Fruit fly (Drosophila melanogaster): ENCODE data around the gene SdhD.

SdhD gene

dm6 chr3R:23725711-23726349 is 34.6 kb downstream of the SdhD start:
- TF ChIP-seq usp (GFP tag; optimal IDR thresholded peaks at IDR 0.05) = no peak
- TF ChIP-seq h (GFP tag; optimal IDR thresholded peaks at IDR 0.05) = peak; percentile 62
- TF ChIP-seq br (GFP tag; optimal IDR thresholded peaks at IDR 0.05) = peak; percentile 42
- TF ChIP-seq CrebA (GFP tag; optimal IDR thresholded peaks at IDR 0.05; ENCODE audit: borderline replicate concordance) = peak; percentile 44
- no peak for TF ChIP-seq GATAd (GFP tag; optimal IDR thresholded peaks at IDR 0.05)
- peak; percentile 43 for TF ChIP-seq OdsH (GFP tag; optimal IDR thresholded peaks at IDR 0.05)
- peak; percentile 0 for TF ChIP-seq Hnf4 (GFP tag; optimal IDR thresholded peaks at IDR 0.05)
- TF ChIP-seq Sp1 (GFP tag; optimal IDR thresholded peaks at IDR 0.05) = peak; percentile 8
- TF ChIP-seq Rel (GFP tag; optimal IDR thresholded peaks at IDR 0.05) = no peak
- peak; percentile 85 for TF ChIP-seq Rel (tag; optimal IDR thresholded peaks at IDR 0.05)
- TF ChIP-seq Hr83 (GFP tag; optimal IDR thresholded peaks at IDR 0.05; ENCODE audit: poor library complexity, severe bottlenecking) = peak; percentile 21

DNA sequence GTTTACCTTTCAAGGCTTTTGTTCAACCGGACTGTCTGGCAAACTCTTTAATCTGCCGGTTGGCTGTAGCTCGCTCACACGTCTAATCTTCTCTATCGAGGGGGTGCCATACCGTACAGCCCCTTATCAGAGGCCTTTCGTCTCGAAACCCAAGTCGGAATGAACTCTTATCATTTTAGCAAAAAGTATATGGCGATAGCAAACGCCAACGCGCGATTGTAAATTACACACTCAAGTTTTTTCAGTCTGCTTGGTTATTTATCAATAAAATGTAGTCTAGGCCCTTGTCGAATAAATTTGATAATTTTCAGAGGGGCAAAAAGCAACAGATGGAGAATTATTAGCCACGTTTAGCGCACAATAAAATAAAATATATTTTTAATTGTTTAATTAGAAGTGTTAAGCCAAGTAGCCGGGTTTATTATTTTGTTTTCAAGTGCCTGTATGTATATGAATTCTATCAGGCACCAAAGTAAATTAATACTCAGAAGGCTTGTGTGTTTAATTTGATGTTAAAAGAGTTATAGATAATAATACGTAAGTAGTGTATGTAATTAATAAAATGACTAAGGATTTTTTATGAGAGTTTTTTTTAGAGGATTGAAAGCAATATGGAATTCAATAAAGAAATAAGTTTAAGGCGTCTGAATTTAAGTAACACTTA is 35.4 kb downstream of the SdhD start:
- TF ChIP-seq Vsx2 (GFP tag; optimal IDR thresholded peaks at IDR 0.05; ENCODE audit: partially characterized antibody) = peak; percentile 31
- TF ChIP-seq Abd-B (GFP tag; optimal IDR thresholded peaks at IDR 0.05) = no peak
- TF ChIP-seq Jra (GFP tag; optimal IDR thresholded peaks at IDR 0.05) = no peak
- TF ChIP-seq h (GFP tag; optimal IDR thresholded peaks at IDR 0.05) = peak; percentile 12
- TF ChIP-seq br (GFP tag; optimal IDR thresholded peaks at IDR 0.05) = peak; percentile 55
- TF ChIP-seq CrebA (GFP tag; optimal IDR thresholded peaks at IDR 0.05; ENCODE audit: borderline replicate concordance) = peak; percentile 80
- no peak for TF ChIP-seq Rel (GFP tag; optimal IDR thresholded peaks at IDR 0.05)
- TF ChIP-seq Rel (tag; optimal IDR thresholded peaks at IDR 0.05) = peak; percentile 42
- peak; percentile 7 for TF ChIP-seq sage (GFP tag; optimal IDR thresholded peaks at IDR 0.05)
- peak; percentile 42 for TF ChIP-seq brk (GFP tag; optimal IDR thresholded peaks at IDR 0.05)

dm6 chr3R:23723381-23724034 is 36.9 kb downstream of the SdhD start:
- TF ChIP-seq ey (GFP tag; optimal IDR thresholded peaks at IDR 0.05) (no peak), lola (GFP tag; optimal IDR thresholded peaks at IDR 0.05) (no peak), Rel (GFP tag; optimal IDR thresholded peaks at IDR 0.05) (no peak), Rel (tag; optimal IDR thresholded peaks at IDR 0.05) (no peak), sage (GFP tag; optimal IDR thresholded peaks at IDR 0.05) (peak; percentile 34), rgr (GFP tag; optimal IDR thresholded peaks at IDR 0.05) (peak; percentile 15), Dfd (GFP tag; optimal IDR thresholded peaks at IDR 0.05) (no peak), CrebA (GFP tag; optimal IDR thresholded peaks at IDR 0.05; ENCODE audit: borderline replicate concordance) (no peak), Vsx2 (GFP tag; optimal IDR thresholded peaks at IDR 0.05; ENCODE audit: partially characterized antibody) (no peak), brk (GFP tag; optimal IDR thresholded peaks at IDR 0.05) (no peak), N (GFP tag; optimal IDR thresholded peaks at IDR 0.05) (no peak), Hnf4 (GFP tag; optimal IDR thresholded peaks at IDR 0.05) (no peak), Myc (optimal IDR thresholded peaks at IDR 0.05) (no peak), br (GFP tag; optimal IDR thresholded peaks at IDR 0.05) (peak; percentile 11), jim (GFP tag; optimal IDR thresholded peaks at IDR 0.05) (no peak), fru (GFP tag; optimal IDR thresholded peaks at IDR 0.05) (peak; percentile 24), GATAd (GFP tag; optimal IDR thresholded peaks at IDR 0.05) (no peak), OdsH (GFP tag; optimal IDR thresholded peaks at IDR 0.05) (no peak), Abd-B (GFP tag; optimal IDR thresholded peaks at IDR 0.05) (no peak), foxo (GFP tag; optimal IDR thresholded peaks at IDR 0.05) (peak in 1 of 2 experiments; percentile 51), dsf (GFP tag; optimal IDR thresholded peaks at IDR 0.05; ENCODE audit: borderline replicate concordance) (no peak), sv (GFP tag; optimal IDR thresholded peaks at IDR 0.05) (no peak), usp (GFP tag; optimal IDR thresholded peaks at IDR 0.05) (no peak), dmrt93B (GFP tag; optimal IDR thresholded peaks at IDR 0.05) (no peak), woc (GFP tag; optimal IDR thresholded peaks at IDR 0.05) (no peak), Hr83 (GFP tag; optimal IDR thresholded peaks at IDR 0.05; ENCODE audit: poor library complexity, severe bottlenecking) (peak; percentile 70), Dif (GFP tag; optimal IDR thresholded peaks at IDR 0.05; ENCODE audit: partially characterized antibody) (peak; percentile 74), Jra (GFP tag; optimal IDR thresholded peaks at IDR 0.05) (peak; percentile 17), CG9705 (GFP tag; optimal IDR thresholded peaks at IDR 0.05) (no peak), h (GFP tag; optimal IDR thresholded peaks at IDR 0.05) (peak; percentile 45), psq (GFP tag; optimal IDR thresholded peaks at IDR 0.05) (no peak), Mio (GFP tag; optimal IDR thresholded peaks at IDR 0.05) (no peak), Hr78 (GFP tag; optimal IDR thresholded peaks at IDR 0.05) (no peak), dl (GFP tag; optimal IDR thresholded peaks at IDR 0.05; ENCODE audit: insufficient read depth in 1 of 2, partially characterized antibody in 2 of 2) (peak; percentile 22 to 38), HLH106 (tag; optimal IDR thresholded peaks at IDR 0.05) (peak; percentile 10), CG32264 (GFP tag; optimal IDR thresholded peaks at IDR 0.05) (no peak), Sp1 (GFP tag; optimal IDR thresholded peaks at IDR 0.05) (peak; percentile 2), tai (GFP tag; optimal IDR thresholded peaks at IDR 0.05) (peak; percentile 51), pan (optimal IDR thresholded peaks at IDR 0.05) (no peak)

All from whole organism, wandering third instar larva.